In the genomic region with DNA sequence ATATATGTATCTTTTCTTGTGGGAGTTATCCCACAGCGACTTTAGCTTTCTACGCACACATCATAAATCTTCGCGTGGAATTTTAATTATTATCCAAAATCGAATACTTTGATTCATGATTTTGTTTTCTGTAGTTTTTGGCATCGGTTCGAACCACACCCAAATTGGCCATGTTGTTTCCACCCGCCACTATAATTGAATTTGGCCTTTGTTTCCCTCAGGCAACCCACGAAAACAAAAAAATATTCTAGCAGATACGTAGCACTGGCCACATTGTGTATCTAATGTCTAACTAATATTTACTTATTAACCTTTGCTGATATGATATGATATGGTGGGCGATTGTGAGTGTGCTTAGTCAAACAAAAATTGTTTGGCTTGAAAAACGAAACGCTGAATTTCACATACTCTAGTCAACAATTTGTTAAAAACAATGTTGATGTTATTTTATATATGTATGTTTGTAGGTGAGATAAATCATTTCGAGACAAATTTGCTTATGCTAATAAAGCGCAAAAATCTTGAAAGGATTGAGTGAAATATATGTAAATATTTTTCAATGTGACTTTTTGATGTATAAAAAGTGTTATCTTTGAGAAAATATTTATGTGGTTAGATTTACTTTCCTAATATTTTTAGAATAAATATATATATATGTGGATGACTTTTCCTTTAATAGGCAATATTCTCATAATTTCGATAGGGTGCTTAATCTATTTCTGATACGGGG, we compare ENCODE assay signal across 1 fruit fly cellular context.
TF ChIP-seq lines count a peak whose summit lies in the region.

No protein-coding gene starts in this region.

TF ChIP-seq in whole organism, embryonic, 481 proteins besides CTCF, POLR2A, EP300 and RAD21 (continued from another document):
- TF ChIP-seq Lim3 (GFP tag; IDR thresholded peaks at IDR 0.05; lab: Robert Waterston, UW): no peak
- TF ChIP-seq Sox100B (GFP tag; optimal IDR thresholded peaks at IDR 0.05; lab: Kevin White, UChicago): peak; percentile 54
- TF ChIP-seq bab2 (GFP tag; optimal IDR thresholded peaks at IDR 0.05; lab: Kevin White, UChicago): no peak
- TF ChIP-seq CG4730 (GFP tag; IDR thresholded peaks at IDR 0.05; lab: Robert Waterston, UW): no peak
- no peak for TF ChIP-seq NfI (GFP tag; optimal IDR thresholded peaks at IDR 0.05; lab: Kevin White, UChicago)
- no peak for TF ChIP-seq Tbp (GFP tag; optimal IDR thresholded peaks at IDR 0.05; lab: Kevin White, UChicago)
- no peak for TF ChIP-seq CG6813 (GFP tag; optimal IDR thresholded peaks at IDR 0.05; lab: Kevin White, UChicago)
- TF ChIP-seq CG17912 (GFP tag; optimal IDR thresholded peaks at IDR 0.05; lab: Kevin White, UChicago): no peak
- no peak for TF ChIP-seq Neu2 (GFP tag; optimal IDR thresholded peaks at IDR 0.05; lab: Kevin White, UChicago; ENCODE audit: borderline replicate concordance)
- TF ChIP-seq insv (GFP tag; optimal IDR thresholded peaks at IDR 0.05; lab: Kevin White, UChicago): no peak
- no peak for TF ChIP-seq oc (tag; optimal IDR thresholded peaks at IDR 0.05; lab: Kevin White, UChicago)
- TF ChIP-seq cato (GFP tag; optimal IDR thresholded peaks at IDR 0.05; lab: Kevin White, UChicago; ENCODE audit: borderline replicate concordance): no peak
- no peak for TF ChIP-seq Usf (GFP tag; optimal IDR thresholded peaks at IDR 0.05; lab: Kevin White, UChicago)
- TF ChIP-seq ap (GFP tag; IDR thresholded peaks at IDR 0.05; lab: Robert Waterston, UW): no peak
- TF ChIP-seq CG2129 (GFP tag; IDR thresholded peaks at IDR 0.05; lab: Robert Waterston, UW; ENCODE audit: partially characterized antibody): no peak
- no peak for TF ChIP-seq hb (GFP tag; IDR thresholded peaks at IDR 0.05; lab: Robert Waterston, UW; ENCODE audit: partially characterized antibody)
- TF ChIP-seq klu (GFP tag; IDR thresholded peaks at IDR 0.05; lab: Robert Waterston, UW): no peak
- 0 out of 3 replicates have a peak, but pooled peaks have one; percentile 32 for TF ChIP-seq dysf (GFP tag; IDR thresholded peaks at IDR 0.05; lab: Robert Waterston, UW)
- TF ChIP-seq gsb (GFP tag; IDR thresholded peaks at IDR 0.05; lab: Robert Waterston, UW): no peak
- no peak for TF ChIP-seq her (GFP tag; optimal IDR thresholded peaks at IDR 0.05; lab: Kevin White, UChicago)
- no peak for TF ChIP-seq run (tag; optimal IDR thresholded peaks at IDR 0.05; lab: Kevin White, UChicago)
- TF ChIP-seq CG18262 (tag; optimal IDR thresholded peaks at IDR 0.05; lab: Kevin White, UChicago): peak; percentile 57
- TF ChIP-seq CG9609 (GFP tag; optimal IDR thresholded peaks at IDR 0.05; lab: Kevin White, UChicago): no peak
- no peak for TF ChIP-seq repo (GFP tag; optimal IDR thresholded peaks at IDR 0.05; lab: Kevin White, UChicago)
- no peak for TF ChIP-seq Six4 (GFP tag; optimal IDR thresholded peaks at IDR 0.05; lab: Kevin White, UChicago)
- TF ChIP-seq sima (GFP tag; optimal IDR thresholded peaks at IDR 0.05; lab: Kevin White, UChicago): no peak
- TF ChIP-seq CG6854 (GFP tag; optimal IDR thresholded peaks at IDR 0.05; lab: Kevin White, UChicago): no peak
- TF ChIP-seq caup (GFP tag; optimal IDR thresholded peaks at IDR 0.05; lab: Kevin White, UChicago; ENCODE audit: severe bottlenecking): no peak
- no peak for TF ChIP-seq HLH54F (GFP tag; optimal IDR thresholded peaks at IDR 0.05; lab: Kevin White, UChicago)
- peak in 1 of 2 experiments; percentile 54 for TF ChIP-seq Hr51 (GFP tag; optimal IDR thresholded peaks at IDR 0.05; lab: Kevin White, UChicago)
- no peak for TF ChIP-seq CG7963 (GFP tag; IDR thresholded peaks at IDR 0.05; lab: Robert Waterston, UW; ENCODE audit: partially characterized antibody)
- no peak for TF ChIP-seq CG14965 (GFP tag; optimal IDR thresholded peaks at IDR 0.05; lab: Kevin White, UChicago; ENCODE audit: borderline replicate concordance)
- no peak for TF ChIP-seq tgo (GFP tag; IDR thresholded peaks at IDR 0.05; lab: Robert Waterston, UW)
- TF ChIP-seq crp (GFP tag; optimal IDR thresholded peaks at IDR 0.05; lab: Kevin White, UChicago): no peak
- no peak for TF ChIP-seq tup (GFP tag; optimal IDR thresholded peaks at IDR 0.05; lab: Kevin White, UChicago)
- no peak for TF ChIP-seq h (optimal IDR thresholded peaks at IDR 0.05; lab: Kevin White, UChicago)
- peak; percentile 5 for TF ChIP-seq grn (GFP tag; optimal IDR thresholded peaks at IDR 0.05; lab: Kevin White, UChicago)
- TF ChIP-seq Fer2 (tag; optimal IDR thresholded peaks at IDR 0.05; lab: Kevin White, UChicago): no peak
- TF ChIP-seq CG3838 (GFP tag; optimal IDR thresholded peaks at IDR 0.05; lab: Kevin White, UChicago): no peak
- no peak for TF ChIP-seq CG5180 (GFP tag; optimal IDR thresholded peaks at IDR 0.05; lab: Kevin White, UChicago)
- TF ChIP-seq NK7.1 (GFP tag; optimal IDR thresholded peaks at IDR 0.05; lab: Kevin White, UChicago): no peak
- TF ChIP-seq Eip74EF (GFP tag; optimal IDR thresholded peaks at IDR 0.05; lab: Kevin White, UChicago): no peak
- no peak for TF ChIP-seq sug (tag; optimal IDR thresholded peaks at IDR 0.05; lab: Kevin White, UChicago)
- no peak for TF ChIP-seq gsb-n (tag; optimal IDR thresholded peaks at IDR 0.05; lab: Kevin White, UChicago)
- TF ChIP-seq Antp (GFP tag; optimal IDR thresholded peaks at IDR 0.05; lab: Kevin White, UChicago): no peak
- TF ChIP-seq Xbp1 (GFP tag; optimal IDR thresholded peaks at IDR 0.05; lab: Kevin White, UChicago): peak; percentile 10
- TF ChIP-seq prd (optimal IDR thresholded peaks at IDR 0.05; lab: Kevin White, UChicago): no peak
- TF ChIP-seq prd (GFP tag; IDR thresholded peaks at IDR 0.05; lab: Robert Waterston, UW): no peak
- no peak for TF ChIP-seq psq (GFP tag; optimal IDR thresholded peaks at IDR 0.05; lab: Kevin White, UChicago)
- no peak for TF ChIP-seq CG5953 (GFP tag; IDR thresholded peaks at IDR 0.05; lab: Robert Waterston, UW)
- no peak for TF ChIP-seq CG2116 (GFP tag; optimal IDR thresholded peaks at IDR 0.05; lab: Kevin White, UChicago)
- TF ChIP-seq amos (GFP tag; IDR thresholded peaks at IDR 0.05; lab: Robert Waterston, UW; ENCODE audit: partially characterized antibody): no peak
- no peak for TF ChIP-seq peb (GFP tag; IDR thresholded peaks at IDR 0.05; lab: Robert Waterston, UW)
- TF ChIP-seq dati (GFP tag; IDR thresholded peaks at IDR 0.05; lab: Robert Waterston, UW): no peak
- TF ChIP-seq CG13123 (GFP tag; optimal IDR thresholded peaks at IDR 0.05; lab: Kevin White, UChicago): no peak
- TF ChIP-seq CG1602 (GFP tag; optimal IDR thresholded peaks at IDR 0.05; lab: Kevin White, UChicago): no peak
- TF ChIP-seq tap (tag; optimal IDR thresholded peaks at IDR 0.05; lab: Kevin White, UChicago): no peak
- no peak for TF ChIP-seq CG17328 (GFP tag; IDR thresholded peaks at IDR 0.05; lab: Robert Waterston, UW)
- TF ChIP-seq CG31388 (GFP tag; optimal IDR thresholded peaks at IDR 0.05; lab: Kevin White, UChicago): no peak
- no peak for TF ChIP-seq esg (GFP tag; conservative IDR thresholded peaks at IDR 0.05; lab: Robert Waterston, UW)
- TF ChIP-seq CG3163 (GFP tag; optimal IDR thresholded peaks at IDR 0.05; lab: Kevin White, UChicago): no peak
- TF ChIP-seq ro (GFP tag; IDR thresholded peaks at IDR 0.05; lab: Robert Waterston, UW): no peak
- no peak for TF ChIP-seq rib (GFP tag; IDR thresholded peaks at IDR 0.05; lab: Robert Waterston, UW)
- TF ChIP-seq pum (GFP tag; optimal IDR thresholded peaks at IDR 0.05; lab: Kevin White, UChicago): no peak
- peak; percentile 32 for TF ChIP-seq mirr (GFP tag; optimal IDR thresholded peaks at IDR 0.05; lab: Kevin White, UChicago)
- no peak for TF ChIP-seq CG7745 (tag; optimal IDR thresholded peaks at IDR 0.05; lab: Kevin White, UChicago)
- peak; percentile 45 for TF ChIP-seq CG13424 (tag; optimal IDR thresholded peaks at IDR 0.05; lab: Kevin White, UChicago)
- 0 out of 3 replicates have a peak, but pooled peaks have one; percentile 27 for TF ChIP-seq CG11695 (GFP tag; IDR thresholded peaks at IDR 0.05; lab: Robert Waterston, UW)
- no peak for TF ChIP-seq toy (GFP tag; IDR thresholded peaks at IDR 0.05; lab: Robert Waterston, UW)
